Worm (Caenorhabditis elegans): Measurements from ENCODE around the gene dmd-7.
A peak's percentile ranks its signal among the peaks of the same experiment; 100 is the strongest.

The dmd-7 gene

DNA sequence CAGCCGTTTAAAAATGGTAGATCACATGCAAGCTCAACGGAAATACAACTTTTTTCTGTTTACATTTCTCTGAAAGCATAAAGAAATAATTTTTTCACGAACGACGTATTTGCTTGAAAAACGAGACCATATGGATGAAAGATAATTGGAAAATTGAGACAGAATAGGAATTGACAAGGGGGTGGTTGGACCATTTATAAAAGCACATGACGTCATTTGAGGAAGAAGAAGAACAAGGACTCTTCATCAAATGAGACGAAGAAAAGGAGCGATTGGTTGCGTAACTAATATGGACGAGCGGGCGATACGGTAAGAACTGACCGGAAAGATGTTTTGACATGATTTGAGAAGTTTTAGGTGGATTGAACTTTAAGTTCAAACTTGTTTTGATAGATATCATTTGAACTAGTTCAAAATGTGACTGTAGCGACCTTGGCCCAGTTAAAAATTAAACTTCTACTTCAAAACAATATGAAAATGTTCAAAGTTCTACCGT is 18.3 kb upstream of the dmd-7 start (continued):
- TF ChIP-seq zip-11 (GFP tag; IDR thresholded peaks at IDR 0.05) = no peak
- TF ChIP-seq T20F7.1 (GFP tag; optimal IDR thresholded peaks at IDR 0.05) = no peak
- no peak for TF ChIP-seq jun-1 (tag; optimal IDR thresholded peaks at IDR 0.05)
- TF ChIP-seq hlh-11 (tag; optimal IDR thresholded peaks at IDR 0.05) = peak; percentile 42
- no peak for TF ChIP-seq php-3 (GFP tag; IDR thresholded peaks at IDR 0.05)
- TF ChIP-seq pqm-1 (tag; optimal IDR thresholded peaks at IDR 0.05) = no peak
- TF ChIP-seq nhr-42 (GFP tag; IDR thresholded peaks at IDR 0.05) = no peak
- peak; percentile 79 for TF ChIP-seq nhr-10 (tag; optimal IDR thresholded peaks at IDR 0.05)
- TF ChIP-seq Y48G9A.11 (GFP tag; IDR thresholded peaks at IDR 0.05) = no peak
- no peak for TF ChIP-seq saeg-2 (GFP tag; IDR thresholded peaks at IDR 0.05)
- no peak for TF ChIP-seq F37D6.2 (tag; optimal IDR thresholded peaks at IDR 0.05)
- no peak for TF ChIP-seq F49E8.2 (tag; optimal IDR thresholded peaks at IDR 0.05; ENCODE audit: borderline replicate concordance)
- TF ChIP-seq hmg-1.1 (GFP tag; IDR thresholded peaks at IDR 0.05) = peak; percentile 52
- TF ChIP-seq R02D3.7 (tag; optimal IDR thresholded peaks at IDR 0.05) = no peak

DNA sequence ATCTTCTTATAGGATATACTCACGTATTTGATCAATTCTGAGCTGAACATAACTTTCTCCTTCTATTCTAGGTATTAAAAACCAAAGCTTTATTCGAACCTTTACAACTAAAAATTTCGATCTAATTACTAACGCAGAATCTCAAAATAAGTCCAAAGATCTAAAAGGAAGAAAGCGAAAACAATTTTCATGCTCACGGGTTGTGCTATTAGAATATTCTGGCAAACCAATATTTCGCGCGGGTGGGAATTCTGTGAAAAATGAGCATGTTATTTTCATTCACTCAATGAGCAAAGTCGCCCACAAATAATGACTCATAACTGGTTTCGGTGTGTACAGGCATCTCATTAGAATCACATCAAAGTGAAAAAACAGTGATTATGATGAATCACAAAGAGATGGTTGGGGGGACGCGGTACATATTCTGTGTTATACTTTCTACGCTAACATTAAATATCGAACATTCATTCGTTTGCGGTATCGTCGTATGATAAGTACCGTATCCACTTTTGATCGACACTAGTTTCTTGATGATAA is 17.7 kb upstream of the dmd-7 start:
- TF ChIP-seq nhr-6 (tag; optimal IDR thresholded peaks at IDR 0.05) = peak; percentile 66
- TF ChIP-seq nhr-76 (tag; optimal IDR thresholded peaks at IDR 0.05) = no peak
- no peak for TF ChIP-seq hlh-11 (tag; optimal IDR thresholded peaks at IDR 0.05)
- TF ChIP-seq madf-5 (GFP tag; IDR thresholded peaks at IDR 0.05) = no peak
- TF ChIP-seq daf-12 (tag; optimal IDR thresholded peaks at IDR 0.05) = no peak
- TF ChIP-seq R02D3.7 (tag; optimal IDR thresholded peaks at IDR 0.05) = no peak
- TF ChIP-seq mdl-1 (tag; optimal IDR thresholded peaks at IDR 0.05) = no peak
- no peak for TF ChIP-seq nhr-102 (tag; optimal IDR thresholded peaks at IDR 0.05)
- TF ChIP-seq hlh-30 (tag; optimal IDR thresholded peaks at IDR 0.05; ENCODE audit: insufficient read depth) = no peak
- TF ChIP-seq vab-7 (GFP tag; IDR thresholded peaks at IDR 0.05) = no peak
- TF ChIP-seq lin-39 (tag; optimal IDR thresholded peaks at IDR 0.05) = no peak
- no peak for TF ChIP-seq lin-13 (GFP tag; optimal IDR thresholded peaks at IDR 0.05)
- no peak for TF ChIP-seq unc-62 (GFP tag; optimal IDR thresholded peaks at IDR 0.05 in 1 of 2)
- no peak for TF ChIP-seq unc-62 (tag; optimal IDR thresholded peaks at IDR 0.05)
- 0 out of 2 replicates have a peak, but pooled peaks have one; percentile 29 for TF ChIP-seq Y105C5A.15 (GFP tag; IDR thresholded peaks at IDR 0.05)
- peak; percentile 16 for TF ChIP-seq zip-2 (tag; optimal IDR thresholded peaks at IDR 0.05)
- TF ChIP-seq ces-1 (GFP tag; optimal IDR thresholded peaks at IDR 0.05) = no peak
- no peak for TF ChIP-seq nhr-48 (tag; optimal IDR thresholded peaks at IDR 0.05)
- no peak for TF ChIP-seq egl-43 (GFP tag; IDR thresholded peaks at IDR 0.05)
- 0 out of 2 replicates have a peak, but pooled peaks have one; percentile 3 for TF ChIP-seq lin-1 (GFP tag; IDR thresholded peaks at IDR 0.05)
- TF ChIP-seq madf-9 (GFP tag; conservative IDR thresholded peaks at IDR 0.05) = no peak
- peak; percentile 3 for TF ChIP-seq fkh-10 (GFP tag; optimal IDR thresholded peaks at IDR 0.05)
- TF ChIP-seq nhr-77 (tag; optimal IDR thresholded peaks at IDR 0.05) = no peak
- 0 out of 2 replicates have a peak, but pooled peaks have one; percentile 18 for TF ChIP-seq snpc-1.2 (GFP tag; IDR thresholded peaks at IDR 0.05)

- TF ChIP-seq mxl-3 (GFP tag; optimal IDR thresholded peaks at IDR 0.05) (peak; percentile 65), ceh-20 (GFP tag; IDR thresholded peaks at IDR 0.05) (peak; percentile 54; the same call in 1 of the 2 replicates), sdz-12 (GFP tag; optimal IDR thresholded peaks at IDR 0.05) (no peak), Y105C5A.15 (GFP tag; IDR thresholded peaks at IDR 0.05) (no peak), mdl-1 (tag; optimal IDR thresholded peaks at IDR 0.05) (peak; percentile 36 to 93), mxl-2 (GFP tag; conservative IDR thresholded peaks at IDR 0.05) (no peak), spr-1 (tag; optimal IDR thresholded peaks at IDR 0.05) (peak; percentile 22), hlh-11 (tag; optimal IDR thresholded peaks at IDR 0.05) (peak; percentile 98), nhr-41 (GFP tag; IDR thresholded peaks at IDR 0.05) (no peak), zfp-3 (GFP tag; conservative IDR thresholded peaks at IDR 0.05) (peak; percentile 38; the same call in 1 of the 2 replicates), nhr-28 (tag; optimal IDR thresholded peaks at IDR 0.05) (peak; percentile 90), lsy-2 (tag; optimal IDR thresholded peaks at IDR 0.05) (peak; percentile 67 to 80), gei-8 (GFP tag; optimal IDR thresholded peaks at IDR 0.05) (peak; percentile 78), Y48G9A.11 (GFP tag; IDR thresholded peaks at IDR 0.05) (peak; percentile 56; the same call in 1 of the 2 replicates), F26F4.8 (GFP tag; conservative IDR thresholded peaks at IDR 0.05) (no peak), tag-97 (GFP tag; IDR thresholded peaks at IDR 0.05) (no peak), saeg-2 (GFP tag; IDR thresholded peaks at IDR 0.05) (peak; percentile 18; the same call in 1 of the 2 replicates), mep-1 (tag; optimal IDR thresholded peaks at IDR 0.05) (peak; percentile 82)
Measured at ce11 chrV:6229457-6229949, 17.2 kb upstream of the dmd-7 start.
